Fruit fly (Drosophila melanogaster) whole organism, adult: ENCODE data around the gene Cln7.

ENCODE experiments used
- CG11617 ChIP-seq: fragments of 200-800 bp; sonication (Bioruptor generic); optimal IDR thresholded peaks from 2 replicates; lab custom pipeline; 2017; ENCODE audit warnings: mild to moderate bottlenecking, missing biosample characterization, missing genetic modification reagents, missing genetic modification characterization
- CG12768 ChIP-seq: fragments of 200-800 bp; sonication (Bioruptor generic); optimal IDR thresholded peaks from 2 replicates; lab custom pipeline; 2017; ENCODE audit warnings: missing biosample characterization, missing genetic modification characterization, mild to moderate bottlenecking, moderate library complexity, missing genetic modification reagents
- CG14711 ChIP-seq: fragments of 200-800 bp; sonication (Bioruptor generic); optimal IDR thresholded peaks from 2 replicates; lab custom pipeline; 2018; ENCODE audit warnings: missing biosample characterization, mild to moderate bottlenecking, missing genetic modification characterization, moderate library complexity
- CG1620 ChIP-seq: fragments of 200-800 bp; sonication (Bioruptor generic); optimal IDR thresholded peaks from 2 replicates; lab custom pipeline; 2016; ENCODE audit warnings: missing biosample characterization, missing genetic modification characterization
- CG33017 ChIP-seq: fragments of 200-800 bp; sonication (Bioruptor generic); optimal IDR thresholded peaks from 2 replicates; lab custom pipeline; 2018; ENCODE audit warnings: missing biosample characterization, mild to moderate bottlenecking, missing genetic modification characterization, moderate library complexity
- CG5204 ChIP-seq: fragments of 200-800 bp; sonication (Bioruptor generic); optimal IDR thresholded peaks from 2 replicates; lab custom pipeline; 2016; ENCODE audit warnings: missing biosample characterization, missing genetic modification characterization
- CG7045 ChIP-seq: fragments of 200-800 bp; sonication (Bioruptor generic); optimal IDR thresholded peaks from 2 replicates; lab custom pipeline; 2017; ENCODE audit warnings: missing biosample characterization, mild to moderate bottlenecking, missing genetic modification characterization
- CG7101 ChIP-seq: fragments of 200-800 bp; sonication (Bioruptor generic); optimal IDR thresholded peaks from 2 replicates; lab custom pipeline; 2018; ENCODE audit warnings: missing biosample characterization, mild to moderate bottlenecking, missing genetic modification characterization, moderate library complexity
- Clk ChIP-seq: fragments of 200-800 bp; sonication (Bioruptor generic); optimal IDR thresholded peaks from 2 replicates; lab custom pipeline; 2017; ENCODE audit warnings: missing biosample characterization, missing genetic modification characterization
- Crg-1 ChIP-seq: fragments of 200-800 bp; sonication (Bioruptor generic); optimal IDR thresholded peaks from 2 replicates; lab custom pipeline; 2016; ENCODE audit warnings: missing biosample characterization, missing genetic modification characterization
- Hr96 ChIP-seq: fragments of 200-800 bp; sonication (Bioruptor generic); optimal IDR thresholded peaks from 2 replicates; lab custom pipeline; 2016; ENCODE audit warnings: missing biosample characterization, missing genetic modification characterization
- Mnt ChIP-seq: fragments of 200-800 bp; sonication (Bioruptor generic); optimal IDR thresholded peaks from 2 replicates; lab custom pipeline; 2016; ENCODE audit warnings: missing biosample characterization, mild to moderate bottlenecking, missing genetic modification characterization
- bab1 ChIP-seq: fragments of 200-800 bp; sonication (Bioruptor generic); optimal IDR thresholded peaks from 3 replicates; lab custom pipeline; 2019; ENCODE audit warnings: missing biosample characterization, mild to moderate bottlenecking, missing genetic modification characterization, moderate library complexity
- cic ChIP-seq: fragments of 200-800 bp; sonication (Bioruptor generic); optimal IDR thresholded peaks from 2 replicates; lab custom pipeline; 2017; ENCODE audit warnings: missing biosample characterization, mild to moderate bottlenecking, missing genetic modification characterization, moderate library complexity
- cnc ChIP-seq, 2 experiments: fragments of >200 bp; optimal IDR thresholded peaks; 2 replicates each; lab custom pipeline; 2017
- kay ChIP-seq: fragments of 200-800 bp; sonication (Bioruptor generic); peaks from one replicate; lab custom pipeline; 2016; ENCODE audit warnings: missing biosample characterization, missing genetic modification characterization, borderline replicate concordance
- ovo ChIP-seq: fragments of 200-800 bp; sonication (Bioruptor generic); optimal IDR thresholded peaks from 2 replicates; lab custom pipeline; 2016; ENCODE audit warnings: missing biosample characterization, missing genetic modification characterization
- pad ChIP-seq: fragments of 200-800 bp; sonication (Bioruptor generic); optimal IDR thresholded peaks from 3 replicates; lab custom pipeline; 2017; ENCODE audit warnings: missing biosample characterization, missing genetic modification characterization, mild to moderate bottlenecking, moderate library complexity, missing genetic modification reagents
- tj ChIP-seq: fragments of 200-800 bp; sonication (Bioruptor generic); optimal IDR thresholded peaks from 3 replicates; lab custom pipeline; 2017; ENCODE audit warnings: missing biosample characterization, mild to moderate bottlenecking, missing genetic modification characterization, moderate library complexity
- toe ChIP-seq: fragments of 200-800 bp; sonication (Bioruptor generic); optimal IDR thresholded peaks from 2 replicates; lab custom pipeline; 2016; ENCODE audit warnings: missing biosample characterization, missing genetic modification characterization

The Cln7 gene

DNA sequence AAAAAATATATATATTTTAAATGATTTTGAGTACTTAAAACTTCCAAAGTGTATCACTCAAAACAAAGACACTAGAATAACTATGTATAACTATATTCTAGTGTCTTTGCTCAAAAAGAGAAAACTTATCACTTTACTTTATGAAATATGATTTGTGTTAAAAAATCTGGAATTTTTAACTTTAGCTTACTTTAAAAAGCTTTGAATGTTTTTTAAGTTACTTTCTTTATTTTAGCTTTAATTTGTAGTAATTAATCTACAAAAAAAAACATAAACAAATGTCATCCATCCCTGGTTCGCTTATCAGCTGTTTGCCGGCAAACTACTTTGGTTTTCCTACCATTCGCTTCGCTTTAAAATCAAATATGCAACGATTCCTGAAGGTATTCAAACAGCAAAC is 25.2 kb downstream of the Cln7 start, which contains the start of gene CG8607:
TSS of gene CG8607 (plus strand) at position 301 of the 400 bp plus-strand sequence.
- TF ChIP-seq ovo: no peak
- TF ChIP-seq tj (GFP tag; lab: Kevin White, UChicago): no peak
- no peak for TF ChIP-seq CG7101
- TF ChIP-seq cnc (optimal IDR thresholded peaks at IDR 0.05; lab: Kevin White, UChicago): no peak
- no peak for TF ChIP-seq CG1620
- no peak for TF ChIP-seq cic (GFP tag; lab: Kevin White, UChicago)
- TF ChIP-seq CG14711 (tag; lab: Kevin White, UChicago): no peak
- TF ChIP-seq CG5204: no peak
- no peak for TF ChIP-seq kay
- no peak for TF ChIP-seq CG33017 (tag; lab: Kevin White, UChicago)
- no peak for TF ChIP-seq bab1
- TF ChIP-seq Hr96: no peak
- no peak for TF ChIP-seq Crg-1 (GFP tag; lab: Kevin White, UChicago)
- no peak for TF ChIP-seq CG7045 (GFP tag; lab: Kevin White, UChicago)
- TF ChIP-seq Clk (GFP tag; lab: Kevin White, UChicago): no peak

DNA sequence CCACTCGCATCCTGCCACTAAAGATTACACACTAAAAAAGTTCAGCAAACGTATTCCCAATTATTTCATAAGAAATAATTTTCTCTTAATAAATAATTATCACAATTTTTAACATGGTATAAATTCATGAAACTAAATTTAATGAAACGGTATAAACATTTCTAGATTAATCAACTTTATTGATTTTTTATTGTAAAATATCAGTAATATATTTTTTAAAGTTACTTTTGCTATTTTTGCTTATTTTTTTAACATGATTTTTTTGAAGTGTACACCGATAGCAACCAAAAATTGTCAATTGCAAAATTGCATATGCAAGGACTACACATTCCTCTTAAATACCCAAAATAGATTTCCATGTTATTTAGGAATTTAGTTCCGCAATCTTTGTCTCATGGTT is 30.9 kb downstream of the Cln7 start:
- TF ChIP-seq cic (GFP tag; lab: Kevin White, UChicago): no peak
- no peak for TF ChIP-seq ovo
- no peak for TF ChIP-seq CG7045 (GFP tag; lab: Kevin White, UChicago)
- no peak for TF ChIP-seq Crg-1 (GFP tag; lab: Kevin White, UChicago)
- TF ChIP-seq CG1620: no peak
- no peak for TF ChIP-seq CG11617 (GFP tag; lab: Kevin White, UChicago)
- no peak for TF ChIP-seq Mnt (GFP tag; lab: Kevin White, UChicago)
- TF ChIP-seq CG5204: no peak
- TF ChIP-seq Hr96: no peak
- TF ChIP-seq bab1: no peak
- TF ChIP-seq CG7101: no peak
- no peak for TF ChIP-seq tj (GFP tag; lab: Kevin White, UChicago)
- TF ChIP-seq kay: no peak
- TF ChIP-seq CG12768 (GFP tag; lab: Kevin White, UChicago): no peak
- no peak for TF ChIP-seq toe (GFP tag; lab: Kevin White, UChicago)
- no peak for TF ChIP-seq pad
- no peak for TF ChIP-seq Clk (GFP tag; lab: Kevin White, UChicago)

- TF ChIP-seq toe (GFP tag; lab: Kevin White, UChicago) (no peak), pad (no peak), cic (GFP tag; lab: Kevin White, UChicago) (no peak), CG7045 (GFP tag; lab: Kevin White, UChicago) (no peak), Hr96 (no peak), Crg-1 (GFP tag; lab: Kevin White, UChicago) (no peak), CG7101 (no peak), CG14711 (tag; lab: Kevin White, UChicago) (no peak), Mnt (GFP tag; lab: Kevin White, UChicago) (no peak), CG12768 (GFP tag; lab: Kevin White, UChicago) (no peak), kay (no peak), CG5204 (no peak)
These were observed 31.3 kb downstream of the Cln7 start for dm6 chr3L:7313559-7314132.

DNA sequence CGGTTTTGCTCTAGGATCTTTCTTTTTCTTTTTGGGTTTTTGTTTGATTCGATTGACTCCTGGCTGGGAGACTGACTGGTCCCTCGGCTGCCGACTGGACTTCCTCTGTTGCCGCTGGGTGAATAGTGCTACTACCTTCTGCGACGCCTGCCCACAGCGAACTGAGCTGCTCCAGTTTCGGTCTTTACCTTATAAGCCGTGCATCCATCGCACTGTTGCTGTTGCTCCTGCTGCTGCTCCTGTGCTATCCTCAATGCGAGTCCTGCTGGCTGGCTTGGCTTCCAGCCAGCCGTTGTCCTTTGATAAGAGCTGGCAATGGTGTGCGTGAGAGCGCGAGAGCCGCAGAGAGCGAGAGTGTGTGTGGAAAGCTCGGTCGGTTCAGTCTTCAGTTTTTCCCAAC is 32.2 kb downstream of the Cln7 start, which contains the start of gene unc-13-4A:
TSS of gene unc-13-4A (minus strand) at position 143 of the 400 bp plus-strand sequence.
- no peak for TF ChIP-seq ovo
- no peak for TF ChIP-seq cic (GFP tag; lab: Kevin White, UChicago)
- no peak for TF ChIP-seq toe (GFP tag; lab: Kevin White, UChicago)
- no peak for TF ChIP-seq CG33017 (tag; lab: Kevin White, UChicago)

DNA sequence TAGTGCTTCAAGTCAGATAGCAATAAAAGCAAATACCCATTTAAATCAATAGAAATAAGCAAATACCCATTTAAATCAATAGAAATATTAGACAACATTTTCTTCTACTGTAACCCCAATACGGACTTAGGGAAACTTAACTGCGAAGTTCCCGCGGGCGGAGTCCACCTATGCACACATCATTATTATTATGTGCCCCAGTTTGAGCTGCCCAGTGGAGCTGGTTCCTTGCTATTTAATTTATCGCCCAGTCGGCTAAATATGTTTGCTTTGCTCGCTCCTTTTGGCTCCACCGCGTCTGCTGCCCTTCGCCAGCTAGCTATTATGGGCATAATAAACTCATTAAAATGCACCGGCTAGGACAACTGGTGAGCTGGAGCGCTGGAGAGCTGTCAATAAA is 44.3 kb downstream of the Cln7 start:
- TF ChIP-seq cnc (optimal IDR thresholded peaks at IDR 0.05; lab: Kevin White, UChicago) (no peak), ovo (no peak), CG12768 (GFP tag; lab: Kevin White, UChicago) (no peak), Clk (GFP tag; lab: Kevin White, UChicago) (no peak), pad (no peak), Mnt (GFP tag; lab: Kevin White, UChicago) (no peak), Crg-1 (GFP tag; lab: Kevin White, UChicago) (no peak), CG1620 (no peak), Hr96 (no peak), CG14711 (tag; lab: Kevin White, UChicago) (no peak), CG11617 (GFP tag; lab: Kevin White, UChicago) (no peak)
